Worm (Caenorhabditis elegans) whole organism, early embryonic: ENCODE results near the gene hcf-1.

Experiments
- B0310.2 ChIP-seq: sonication (generic microtip); optimal IDR thresholded peaks from 2 replicates; lab custom pipeline; 2016; ENCODE audit warnings: mild to moderate bottlenecking, missing genetic modification characterization, missing compliant biosample characterization
- ama-1 ChIP-seq: fragments of 150-350 bp; optimal IDR thresholded peaks from 2 replicates; lab custom pipeline; 2014
- ceh-36 ChIP-seq: sonication (generic microtip); optimal IDR thresholded peaks from 2 replicates; lab custom pipeline; 2016; ENCODE audit warnings: missing genetic modification characterization, inconsistent platforms, missing compliant biosample characterization
- ets-7 ChIP-seq: sonication (generic microtip); optimal IDR thresholded peaks from 2 replicates; lab custom pipeline; 2016; ENCODE audit warnings: missing genotype, missing genetic modification characterization, missing compliant biosample characterization
- hmbx-1 ChIP-seq: sonication (generic microtip); optimal IDR thresholded peaks from 2 replicates; lab custom pipeline; 2016; ENCODE audit warnings: mild to moderate bottlenecking, missing genetic modification characterization, missing compliant biosample characterization
- hmg-4 ChIP-seq: fragments of 200-800 bp; sonication (Bioruptor generic); optimal IDR thresholded peaks from 2 replicates; lab custom pipeline; 2018; ENCODE audit warnings: mild to moderate bottlenecking, missing genetic modification characterization, missing compliant biosample characterization
- hnd-1 ChIP-seq: sonication (generic microtip); optimal IDR thresholded peaks from 2 replicates; lab custom pipeline; 2016; ENCODE audit warnings: missing genetic modification characterization, missing compliant biosample characterization
- scrt-1 ChIP-seq: fragments of 200-800 bp; sonication (Bioruptor generic); IDR thresholded peaks from 2 replicates; pipeline ENCODE4 v1.3.6; 2022; ENCODE audit warnings: missing genetic modification characterization, missing compliant biosample characterization

DNA sequence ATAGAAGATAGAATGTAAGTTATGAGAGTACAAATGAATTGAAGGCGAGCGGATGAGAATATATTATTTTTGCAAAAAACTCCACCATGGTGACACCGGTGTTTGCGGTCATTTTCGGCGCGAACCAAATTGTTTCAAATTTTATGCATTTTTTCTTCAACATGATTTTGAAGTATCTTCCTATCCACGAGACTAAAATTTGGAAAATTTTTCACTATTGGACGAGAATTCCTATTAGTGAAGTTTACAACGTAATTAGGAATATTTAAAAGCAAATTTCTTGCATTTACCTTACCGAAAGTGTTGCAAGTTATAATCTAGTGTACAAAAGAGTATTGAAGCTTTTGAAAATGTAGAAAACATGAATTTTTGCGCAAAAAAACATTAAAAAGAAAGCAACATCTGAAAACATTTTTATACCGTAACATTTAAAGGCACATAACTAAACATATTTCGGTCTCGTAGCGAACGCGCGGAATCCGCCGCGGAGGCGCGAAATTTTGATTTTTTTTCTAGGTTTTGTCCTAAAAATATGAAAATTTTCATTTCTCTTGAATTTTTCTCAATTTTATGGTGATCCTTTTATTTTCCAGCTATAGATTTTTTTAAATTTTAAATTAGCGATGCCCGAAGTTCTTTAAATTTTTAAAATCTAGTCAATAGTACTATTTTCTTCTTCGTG, 22.5 kb upstream of the hcf-1 start, which contains the start of gene sgo-1:
- no peak for TF ChIP-seq ama-1
- no peak for TF ChIP-seq ceh-36 (tag; lab: Kevin White, UChicago)
- no peak for TF ChIP-seq scrt-1 (GFP tag; lab: Robert Waterston, UW)
- TF ChIP-seq hnd-1 (tag; lab: Kevin White, UChicago) = no peak
- TF ChIP-seq hmbx-1 (tag; lab: Kevin White, UChicago) = no peak
- no peak for TF ChIP-seq hmg-4 (GFP tag; lab: Kevin White, UChicago)
- TF ChIP-seq ets-7 (tag; lab: Kevin White, UChicago) = no peak
- no peak for TF ChIP-seq B0310.2
